Fruit fly (Drosophila melanogaster) whole organism, adult: ENCODE measurements around the gene RpL37A.

Experiments used
- CG11617 ChIP-seq: fragments of 200-800 bp; sonication (Bioruptor generic); optimal IDR thresholded peaks from 2 replicates; lab custom pipeline; 2017; ENCODE audit warnings: mild to moderate bottlenecking, missing biosample characterization, missing genetic modification reagents, missing genetic modification characterization
- CG12768 ChIP-seq: fragments of 200-800 bp; sonication (Bioruptor generic); optimal IDR thresholded peaks from 2 replicates; lab custom pipeline; 2017; ENCODE audit warnings: missing biosample characterization, missing genetic modification characterization, mild to moderate bottlenecking, moderate library complexity, missing genetic modification reagents
- CG14711 ChIP-seq: fragments of 200-800 bp; sonication (Bioruptor generic); optimal IDR thresholded peaks from 2 replicates; lab custom pipeline; 2018; ENCODE audit warnings: missing biosample characterization, mild to moderate bottlenecking, missing genetic modification characterization, moderate library complexity
- CG1620 ChIP-seq: fragments of 200-800 bp; sonication (Bioruptor generic); optimal IDR thresholded peaks from 2 replicates; lab custom pipeline; 2016; ENCODE audit warnings: missing biosample characterization, missing genetic modification characterization
- CG33017 ChIP-seq: fragments of 200-800 bp; sonication (Bioruptor generic); optimal IDR thresholded peaks from 2 replicates; lab custom pipeline; 2018; ENCODE audit warnings: missing biosample characterization, mild to moderate bottlenecking, missing genetic modification characterization, moderate library complexity
- CG5204 ChIP-seq: fragments of 200-800 bp; sonication (Bioruptor generic); optimal IDR thresholded peaks from 2 replicates; lab custom pipeline; 2016; ENCODE audit warnings: missing biosample characterization, missing genetic modification characterization
- CG7045 ChIP-seq: fragments of 200-800 bp; sonication (Bioruptor generic); optimal IDR thresholded peaks from 2 replicates; lab custom pipeline; 2017; ENCODE audit warnings: missing biosample characterization, mild to moderate bottlenecking, missing genetic modification characterization
- CG7101 ChIP-seq: fragments of 200-800 bp; sonication (Bioruptor generic); optimal IDR thresholded peaks from 2 replicates; lab custom pipeline; 2018; ENCODE audit warnings: missing biosample characterization, mild to moderate bottlenecking, missing genetic modification characterization, moderate library complexity
- Clk ChIP-seq: fragments of 200-800 bp; sonication (Bioruptor generic); optimal IDR thresholded peaks from 2 replicates; lab custom pipeline; 2017; ENCODE audit warnings: missing biosample characterization, missing genetic modification characterization
- Crg-1 ChIP-seq: fragments of 200-800 bp; sonication (Bioruptor generic); optimal IDR thresholded peaks from 2 replicates; lab custom pipeline; 2016; ENCODE audit warnings: missing biosample characterization, missing genetic modification characterization
- Hr96 ChIP-seq: fragments of 200-800 bp; sonication (Bioruptor generic); optimal IDR thresholded peaks from 2 replicates; lab custom pipeline; 2016; ENCODE audit warnings: missing biosample characterization, missing genetic modification characterization
- Mnt ChIP-seq: fragments of 200-800 bp; sonication (Bioruptor generic); optimal IDR thresholded peaks from 2 replicates; lab custom pipeline; 2016; ENCODE audit warnings: missing biosample characterization, mild to moderate bottlenecking, missing genetic modification characterization
- bab1 ChIP-seq: fragments of 200-800 bp; sonication (Bioruptor generic); optimal IDR thresholded peaks from 3 replicates; lab custom pipeline; 2019; ENCODE audit warnings: missing biosample characterization, mild to moderate bottlenecking, missing genetic modification characterization, moderate library complexity
- cic ChIP-seq: fragments of 200-800 bp; sonication (Bioruptor generic); optimal IDR thresholded peaks from 2 replicates; lab custom pipeline; 2017; ENCODE audit warnings: missing biosample characterization, mild to moderate bottlenecking, missing genetic modification characterization, moderate library complexity
- cnc ChIP-seq, 2 experiments: fragments of >200 bp; optimal IDR thresholded peaks; 2 replicates each; lab custom pipeline; 2017
- kay ChIP-seq: fragments of 200-800 bp; sonication (Bioruptor generic); peaks from one replicate; lab custom pipeline; 2016; ENCODE audit warnings: missing biosample characterization, missing genetic modification characterization, borderline replicate concordance
- ovo ChIP-seq: fragments of 200-800 bp; sonication (Bioruptor generic); optimal IDR thresholded peaks from 2 replicates; lab custom pipeline; 2016; ENCODE audit warnings: missing biosample characterization, missing genetic modification characterization
- pad ChIP-seq: fragments of 200-800 bp; sonication (Bioruptor generic); optimal IDR thresholded peaks from 3 replicates; lab custom pipeline; 2017; ENCODE audit warnings: missing biosample characterization, missing genetic modification characterization, mild to moderate bottlenecking, moderate library complexity, missing genetic modification reagents
- tj ChIP-seq: fragments of 200-800 bp; sonication (Bioruptor generic); optimal IDR thresholded peaks from 3 replicates; lab custom pipeline; 2017; ENCODE audit warnings: missing biosample characterization, mild to moderate bottlenecking, missing genetic modification characterization, moderate library complexity
- toe ChIP-seq: fragments of 200-800 bp; sonication (Bioruptor generic); optimal IDR thresholded peaks from 2 replicates; lab custom pipeline; 2016; ENCODE audit warnings: missing biosample characterization, missing genetic modification characterization

The RpL37A gene

DNA sequence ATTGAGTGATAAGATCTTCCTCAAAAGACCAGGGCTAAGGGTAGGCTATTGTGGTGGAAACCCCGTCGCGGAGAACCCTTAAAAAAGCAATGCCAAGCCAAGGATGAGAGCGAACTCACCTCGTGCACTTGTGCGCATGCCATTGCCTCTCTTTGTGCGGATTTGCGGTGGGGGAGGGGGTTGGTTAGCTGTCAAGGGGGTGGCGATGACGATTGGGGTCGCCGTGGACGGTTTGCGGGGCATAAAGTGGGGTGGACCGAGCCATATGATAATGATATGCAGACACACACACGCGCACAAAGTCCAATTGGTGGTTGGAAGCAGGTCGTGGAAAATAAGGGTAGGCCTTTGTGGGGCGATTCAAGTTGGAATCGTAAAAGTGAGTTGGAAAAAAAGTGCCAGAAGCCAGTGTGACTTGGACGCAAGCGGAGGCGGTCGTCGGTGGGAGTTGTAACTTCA is 33.3 kb upstream of the RpL37A start, which contains the start of the genes CG14042 and SP555:
TSS of gene CG14042 (plus strand) at position 308 of the 459 bp plus-strand sequence.
TSS of gene SP555 (plus strand) at position 308 of the 459 bp plus-strand sequence.
- TF ChIP-seq kay (GFP tag; lab: Kevin White, UChicago) (no peak), pad (GFP tag; lab: Kevin White, UChicago) (peak; percentile 18)

DNA sequence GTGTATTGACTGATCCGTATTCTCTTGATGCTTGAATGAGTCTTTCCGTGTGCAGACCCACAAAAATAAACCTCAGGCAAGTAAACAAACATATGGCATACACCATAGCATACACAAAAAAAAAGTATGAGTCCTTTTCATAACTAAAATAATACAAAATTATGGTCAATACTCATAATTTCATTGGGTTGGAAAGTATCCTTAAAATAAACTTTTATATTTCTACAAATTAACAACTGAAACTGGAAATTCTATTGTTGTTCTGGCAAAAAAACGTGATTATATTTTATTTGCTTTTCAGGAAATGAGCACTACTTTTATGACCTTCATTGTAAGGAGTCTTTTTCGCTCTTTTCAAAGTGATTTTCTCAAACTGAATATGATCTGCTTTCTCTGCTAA is 28.7 kb upstream of the RpL37A start:
- TF ChIP-seq ovo (GFP tag; lab: Kevin White, UChicago) (no peak), bab1 (GFP tag; lab: Kevin White, UChicago) (no peak), pad (GFP tag; lab: Kevin White, UChicago) (no peak), CG11617 (GFP tag; lab: Kevin White, UChicago) (no peak), Crg-1 (GFP tag; lab: Kevin White, UChicago) (no peak), CG33017 (tag; lab: Kevin White, UChicago) (no peak), CG1620 (GFP tag; lab: Kevin White, UChicago) (no peak), CG14711 (tag; lab: Kevin White, UChicago) (no peak), Clk (GFP tag; lab: Kevin White, UChicago) (no peak), cnc (optimal IDR thresholded peaks at IDR 0.05; lab: Kevin White, UChicago) (no peak), Hr96 (GFP tag; lab: Kevin White, UChicago) (no peak), CG5204 (GFP tag; lab: Kevin White, UChicago) (no peak), Mnt (GFP tag; lab: Kevin White, UChicago) (no peak), toe (GFP tag; lab: Kevin White, UChicago) (no peak), CG7045 (GFP tag; lab: Kevin White, UChicago) (no peak), CG12768 (GFP tag; lab: Kevin White, UChicago) (no peak), CG7101 (tag; lab: Kevin White, UChicago) (no peak)

DNA sequence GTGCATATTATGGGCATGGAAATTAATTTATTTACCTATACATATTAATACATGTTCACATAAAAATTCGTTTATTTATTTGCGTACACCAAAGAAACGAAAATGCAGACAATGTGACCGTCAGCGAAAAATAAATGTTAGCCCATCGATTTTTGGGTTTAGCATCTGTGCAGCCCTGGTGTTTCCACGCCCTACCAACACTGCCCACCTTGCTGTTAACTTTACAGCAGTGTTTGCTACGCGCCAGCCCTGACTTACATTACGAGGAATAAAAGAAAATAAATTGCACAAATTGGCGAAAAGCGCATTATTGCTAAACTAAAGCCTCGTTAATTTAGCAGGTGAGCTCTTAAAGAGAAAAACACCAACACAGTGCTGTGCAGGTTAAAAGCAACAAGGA is 27.7 kb upstream of the RpL37A start, which contains the start of the genes CG33995, CG44000 and CG44001:
TSS of gene CG33995 (plus strand) at position 228 of the 400 bp plus-strand sequence.
TSS of gene CG44000 (plus strand) at position 228 of the 400 bp plus-strand sequence.
TSS of gene CG44001 (plus strand) at position 228 of the 400 bp plus-strand sequence.
- TF ChIP-seq CG11617 (GFP tag; lab: Kevin White, UChicago) (peak; percentile 22), cic (GFP tag; lab: Kevin White, UChicago) (peak; percentile 20), cnc (optimal IDR thresholded peaks at IDR 0.05; lab: Kevin White, UChicago) (no peak), CG1620 (GFP tag; lab: Kevin White, UChicago) (peak; percentile 81), CG5204 (GFP tag; lab: Kevin White, UChicago) (no peak), CG7045 (GFP tag; lab: Kevin White, UChicago) (no peak), kay (GFP tag; lab: Kevin White, UChicago) (no peak), pad (GFP tag; lab: Kevin White, UChicago) (peak; percentile 57), ovo (GFP tag; lab: Kevin White, UChicago) (no peak), bab1 (GFP tag; lab: Kevin White, UChicago) (peak; percentile 69), toe (GFP tag; lab: Kevin White, UChicago) (peak; percentile 62), Crg-1 (GFP tag; lab: Kevin White, UChicago) (peak; percentile 63), tj (GFP tag; lab: Kevin White, UChicago) (peak; percentile 94), Clk (GFP tag; lab: Kevin White, UChicago) (peak; percentile 53), CG33017 (tag; lab: Kevin White, UChicago) (no peak), CG14711 (tag; lab: Kevin White, UChicago) (peak; percentile 48), Mnt (GFP tag; lab: Kevin White, UChicago) (peak; percentile 75), Hr96 (GFP tag; lab: Kevin White, UChicago) (peak; percentile 69), CG7101 (tag; lab: Kevin White, UChicago) (peak; percentile 70), CG12768 (GFP tag; lab: Kevin White, UChicago) (no peak)

DNA sequence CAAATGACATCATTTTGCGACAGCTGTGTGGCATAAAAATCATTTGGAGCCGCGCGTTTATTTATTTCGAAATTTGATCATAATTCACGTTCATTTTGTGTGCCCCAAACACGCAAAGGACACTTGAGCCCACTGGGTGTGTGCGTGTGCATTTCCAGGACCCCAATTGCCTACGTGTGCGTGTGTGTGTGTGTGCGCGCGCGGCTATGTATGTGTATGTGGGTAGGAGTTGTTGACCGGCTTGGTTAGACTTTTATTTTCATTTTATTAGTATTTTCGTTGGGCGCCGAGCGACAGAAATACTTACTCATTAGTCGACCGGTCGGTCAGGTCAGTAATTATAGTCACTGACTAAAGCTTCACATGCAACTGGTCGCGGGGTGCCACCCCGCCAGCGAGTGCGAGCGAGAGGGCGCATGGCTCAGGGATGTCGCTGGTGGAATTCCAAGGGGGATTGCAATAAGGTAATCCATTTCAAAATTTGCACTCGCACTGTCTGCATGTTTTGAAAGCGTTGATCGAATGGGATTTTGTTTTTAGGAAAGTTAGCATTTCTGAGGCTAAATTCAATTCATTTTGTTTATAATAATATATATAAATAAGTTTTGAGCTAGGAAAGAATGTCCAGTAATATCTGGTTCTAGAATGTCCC is 27.1 kb upstream of the RpL37A start:
- TF ChIP-seq CG7101 (tag; lab: Kevin White, UChicago) (peak; percentile 6), CG33017 (tag; lab: Kevin White, UChicago) (no peak), tj (GFP tag; lab: Kevin White, UChicago) (no peak), Crg-1 (GFP tag; lab: Kevin White, UChicago) (no peak), CG12768 (GFP tag; lab: Kevin White, UChicago) (peak; percentile 40), ovo (GFP tag; lab: Kevin White, UChicago) (no peak), CG11617 (GFP tag; lab: Kevin White, UChicago) (no peak), cic (GFP tag; lab: Kevin White, UChicago) (no peak), Mnt (GFP tag; lab: Kevin White, UChicago) (peak; percentile 12), Hr96 (GFP tag; lab: Kevin White, UChicago) (no peak), CG5204 (GFP tag; lab: Kevin White, UChicago) (peak; percentile 30), CG7045 (GFP tag; lab: Kevin White, UChicago) (peak; percentile 59), kay (GFP tag; lab: Kevin White, UChicago) (no peak), pad (GFP tag; lab: Kevin White, UChicago) (no peak), CG1620 (GFP tag; lab: Kevin White, UChicago) (no peak), CG14711 (tag; lab: Kevin White, UChicago) (peak; percentile 22), Clk (GFP tag; lab: Kevin White, UChicago) (no peak), cnc (optimal IDR thresholded peaks at IDR 0.05; lab: Kevin White, UChicago) (no peak), toe (GFP tag; lab: Kevin White, UChicago) (no peak), bab1 (GFP tag; lab: Kevin White, UChicago) (no peak)
